ENCODE assay signal across 2 fruit fly cellular contexts in the genomic region with DNA sequence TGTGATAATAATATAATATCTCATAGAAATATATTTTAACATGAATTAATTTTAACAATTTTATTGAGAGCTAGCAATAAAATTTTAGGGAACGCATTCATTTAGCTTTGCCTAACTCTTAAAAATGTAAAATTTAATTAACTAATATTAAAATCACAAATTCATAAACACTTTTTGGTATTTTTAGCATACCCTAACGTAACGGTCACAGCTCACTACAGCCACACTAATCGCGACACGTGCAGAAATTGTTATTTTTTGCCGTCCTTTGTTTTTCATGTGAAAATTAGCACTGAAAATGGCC.
TF ChIP-seq lines count a peak whose summit lies in the region.

A gene (plus strand): TSS at position 205 of the 304 bp plus-strand sequence.

- no peak for TF ChIP-seq CTCF in whole organism, embryonic (GFP tag; optimal IDR thresholded peaks at IDR 0.05; lab: Kevin White, UChicago)

TF ChIP-seq in whole organism, adult, 20 proteins besides CTCF, POLR2A, EP300 and RAD21:
- no peak for TF ChIP-seq CG5204 (GFP tag; optimal IDR thresholded peaks at IDR 0.05; lab: Kevin White, UChicago)
- TF ChIP-seq Mnt (GFP tag; optimal IDR thresholded peaks at IDR 0.05; lab: Kevin White, UChicago): peak; percentile 72
TF ChIP-seq in whole organism, adult: peak in this region for 1.

TF ChIP-seq in whole organism, embryonic, 481 proteins besides CTCF, POLR2A, EP300 and RAD21:
- TF ChIP-seq CG4617 (GFP tag; optimal IDR thresholded peaks at IDR 0.05; lab: Kevin White, UChicago; ENCODE audit: borderline replicate concordance) (peak; percentile 6), pzg (GFP tag; optimal IDR thresholded peaks at IDR 0.05; lab: Kevin White, UChicago) (peak; percentile 11), unpg (GFP tag; optimal IDR thresholded peaks at IDR 0.05; lab: Kevin White, UChicago) (no peak), ase (GFP tag; IDR thresholded peaks at IDR 0.05; lab: Robert Waterston, UW) (no peak), gfzf (GFP tag; optimal IDR thresholded peaks at IDR 0.05; lab: Kevin White, UChicago) (peak; percentile 37), CG8359 (GFP tag; optimal IDR thresholded peaks at IDR 0.05; lab: Kevin White, UChicago; ENCODE audit: borderline replicate concordance) (no peak), Hsf (GFP tag; optimal IDR thresholded peaks at IDR 0.05; lab: Kevin White, UChicago) (no peak), CG1024 (GFP tag; IDR thresholded peaks at IDR 0.05; lab: Robert Waterston, UW) (no peak), rib (GFP tag; IDR thresholded peaks at IDR 0.05; lab: Robert Waterston, UW) (no peak), CG8089 (GFP tag; optimal IDR thresholded peaks at IDR 0.05; lab: Kevin White, UChicago) (no peak), salm (tag; optimal IDR thresholded peaks at IDR 0.05; lab: Kevin White, UChicago) (no peak), Opbp (GFP tag; IDR thresholded peaks at IDR 0.05; lab: Robert Waterston, UW; ENCODE audit: partially characterized antibody) (no peak)
